Fruit fly (Drosophila melanogaster): ENCODE data around the gene CG31800.

Gene CG31800

DNA sequence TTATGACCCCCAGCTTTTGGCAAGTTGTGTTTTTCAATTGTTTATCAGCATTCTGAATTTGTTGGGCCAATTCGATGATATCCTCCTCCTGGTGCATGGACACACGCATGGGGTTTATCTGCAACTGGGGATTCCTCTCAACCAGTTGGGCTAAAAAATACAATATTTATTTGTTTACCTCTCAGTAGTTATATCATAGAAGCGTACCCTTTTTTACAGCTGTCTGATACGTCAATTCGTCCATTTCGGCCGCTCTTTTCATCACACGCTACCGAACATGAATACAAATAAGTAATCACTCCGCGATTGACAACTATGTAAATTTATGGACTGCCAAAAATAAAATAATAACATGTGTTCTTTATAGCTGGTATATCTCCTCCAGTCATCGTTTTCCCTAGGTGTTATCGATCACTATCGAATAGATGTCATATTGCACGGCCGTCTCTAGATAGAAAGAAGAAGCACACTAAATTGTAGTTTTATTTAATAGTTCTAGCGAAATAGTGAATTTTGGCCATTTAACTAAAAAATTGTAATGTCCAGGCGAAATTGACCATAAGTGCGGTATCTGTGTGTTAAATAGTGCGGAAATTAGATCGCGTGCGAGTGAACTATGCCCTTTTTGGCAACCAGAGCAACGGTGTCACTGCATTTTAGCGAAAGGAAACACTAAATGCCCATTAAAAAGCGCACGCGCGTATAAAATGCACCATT is at the start of gene CG31800, which contains the start of gene mib2:
Gene CG31800, minus strand, starts transcription at position 364 of the 717 bp plus-strand sequence.
Gene mib2, plus strand, starts transcription at position 232 of the 717 bp plus-strand sequence.
- TF ChIP-seq psq (optimal IDR thresholded peaks at IDR 0.05) = no peak
- TF ChIP-seq EcR (GFP tag; optimal IDR thresholded peaks at IDR 0.05) = no peak
- TF ChIP-seq usp (GFP tag; optimal IDR thresholded peaks at IDR 0.05) = no peak
- TF ChIP-seq pan (optimal IDR thresholded peaks at IDR 0.05) = no peak
- no peak for TF ChIP-seq CG8478 (optimal IDR thresholded peaks at IDR 0.05)
- no peak for TF ChIP-seq Dll (optimal IDR thresholded peaks at IDR 0.05)

DNA sequence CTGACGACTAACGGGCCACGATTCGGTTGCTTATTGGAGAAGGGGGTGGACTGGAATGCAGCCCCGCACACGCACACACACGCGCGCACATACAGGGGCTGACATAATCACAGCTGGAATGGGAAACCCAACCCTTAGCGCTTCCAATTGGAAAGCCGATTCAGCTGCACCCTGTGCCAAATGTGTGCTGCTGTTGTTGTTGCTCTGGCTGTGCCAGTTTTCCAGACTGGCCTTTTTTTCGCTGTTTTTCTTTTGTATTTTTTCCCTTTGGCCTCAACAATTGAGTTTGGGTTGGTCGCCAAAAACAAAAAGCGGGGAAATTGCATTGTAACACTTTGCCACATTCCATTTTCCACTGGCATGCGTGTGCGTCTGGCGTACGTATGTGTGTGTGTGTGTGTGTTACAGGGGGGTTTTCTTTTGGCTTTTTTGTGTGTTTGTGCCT is 49.0 kb upstream of the CG31800 start:
- TF ChIP-seq EcR (GFP tag; optimal IDR thresholded peaks at IDR 0.05) (no peak), Dll (optimal IDR thresholded peaks at IDR 0.05) (no peak), CG8478 (optimal IDR thresholded peaks at IDR 0.05) (no peak), usp (GFP tag; optimal IDR thresholded peaks at IDR 0.05) (no peak), psq (optimal IDR thresholded peaks at IDR 0.05) (no peak), pan (optimal IDR thresholded peaks at IDR 0.05) (no peak)

DNA sequence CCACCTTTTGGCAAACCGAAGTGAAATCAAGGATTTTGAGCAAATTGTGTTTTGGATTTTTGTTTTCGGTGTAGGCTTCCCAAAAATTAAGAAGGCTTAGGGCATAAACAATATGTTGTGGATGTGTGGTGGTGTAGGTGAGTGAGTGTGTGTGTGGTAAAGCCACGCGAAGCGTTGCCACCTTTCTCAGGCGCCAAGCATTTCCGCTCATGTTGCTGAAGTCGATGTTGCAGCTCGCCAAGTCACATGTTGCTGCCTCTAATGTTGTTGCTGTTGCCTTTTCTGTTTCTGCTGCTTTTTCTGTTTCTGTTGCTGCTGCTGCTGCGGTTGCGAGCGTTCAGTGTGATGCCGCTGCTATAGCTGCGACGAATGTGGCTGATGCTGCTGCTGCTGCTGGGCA is 45.4 kb upstream of the CG31800 start:
- TF ChIP-seq CG8478 (optimal IDR thresholded peaks at IDR 0.05) (no peak), pan (optimal IDR thresholded peaks at IDR 0.05) (no peak), psq (optimal IDR thresholded peaks at IDR 0.05) (no peak), EcR (GFP tag; optimal IDR thresholded peaks at IDR 0.05) (no peak), Dll (optimal IDR thresholded peaks at IDR 0.05) (no peak), usp (GFP tag; optimal IDR thresholded peaks at IDR 0.05) (no peak)

DNA sequence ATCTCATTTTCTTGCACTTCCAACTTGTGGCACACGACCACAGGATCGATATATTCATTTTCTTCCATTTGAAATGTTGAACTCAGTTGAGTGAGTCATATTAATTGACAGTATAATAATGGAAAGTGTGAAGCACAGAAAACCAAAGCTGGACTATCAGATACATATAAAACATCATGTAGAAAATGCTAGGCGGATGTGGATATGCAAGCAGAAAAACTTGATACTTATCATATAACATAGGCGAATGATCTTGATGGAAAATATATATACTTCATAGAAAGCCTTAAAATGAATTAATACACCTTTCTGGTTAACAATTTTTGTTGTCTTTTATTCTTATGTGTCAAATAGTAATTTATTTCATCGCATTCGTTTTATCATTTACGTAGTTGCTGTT is 44.6 kb upstream of the CG31800 start, which contains the start of gene CG10700:
Gene CG10700, minus strand, starts transcription at position 101 of the 400 bp plus-strand sequence.
- TF ChIP-seq usp (GFP tag; optimal IDR thresholded peaks at IDR 0.05) = no peak
- TF ChIP-seq CG8478 (optimal IDR thresholded peaks at IDR 0.05) = no peak
- no peak for TF ChIP-seq Dll (optimal IDR thresholded peaks at IDR 0.05)
- TF ChIP-seq EcR (GFP tag; optimal IDR thresholded peaks at IDR 0.05) = no peak
- TF ChIP-seq pan (optimal IDR thresholded peaks at IDR 0.05) = no peak
- no peak for TF ChIP-seq psq (optimal IDR thresholded peaks at IDR 0.05)

DNA sequence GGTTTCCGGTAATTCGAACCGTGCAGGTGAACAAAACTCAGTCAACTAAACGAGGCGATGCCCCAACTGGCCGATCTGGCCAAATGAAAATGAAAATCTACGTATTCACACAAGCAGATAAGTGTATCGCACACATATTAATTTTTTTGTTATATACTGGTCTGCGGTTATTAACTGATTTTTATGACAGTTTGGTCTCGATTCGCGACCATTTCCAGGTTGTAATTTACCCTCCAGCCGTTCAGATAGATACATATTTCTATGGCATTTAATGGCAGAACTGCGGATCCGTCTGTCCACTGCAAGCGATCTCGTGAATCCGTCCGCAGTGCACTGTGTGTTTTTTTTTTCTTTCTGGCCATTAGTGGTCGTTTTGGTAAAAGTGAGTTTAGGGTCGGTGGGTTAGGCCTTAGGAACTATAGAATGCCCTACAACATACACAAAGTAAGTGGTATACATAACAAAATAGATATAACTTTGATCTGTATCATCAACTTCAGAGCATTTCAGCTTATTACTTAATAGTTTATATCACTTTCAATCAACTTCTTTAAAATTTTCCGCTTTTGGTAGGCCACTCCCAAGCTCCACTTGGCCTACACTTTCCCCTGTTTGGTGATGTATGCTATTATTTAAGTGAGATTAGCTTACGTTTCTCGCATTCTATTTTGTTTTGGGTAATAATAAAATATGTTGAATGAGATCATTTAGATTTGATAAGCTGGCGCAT is 39.9 kb upstream of the CG31800 start, which contains the start of gene CG17572:
Gene CG17572, minus strand, starts transcription at position 51 of the 730 bp plus-strand sequence.
- no peak for TF ChIP-seq EcR (GFP tag; optimal IDR thresholded peaks at IDR 0.05)
- no peak for TF ChIP-seq Dll (optimal IDR thresholded peaks at IDR 0.05)
- TF ChIP-seq pan (optimal IDR thresholded peaks at IDR 0.05) = no peak
- TF ChIP-seq psq (optimal IDR thresholded peaks at IDR 0.05) = no peak
- TF ChIP-seq CG8478 (optimal IDR thresholded peaks at IDR 0.05) = no peak
- no peak for TF ChIP-seq usp (GFP tag; optimal IDR thresholded peaks at IDR 0.05)

DNA sequence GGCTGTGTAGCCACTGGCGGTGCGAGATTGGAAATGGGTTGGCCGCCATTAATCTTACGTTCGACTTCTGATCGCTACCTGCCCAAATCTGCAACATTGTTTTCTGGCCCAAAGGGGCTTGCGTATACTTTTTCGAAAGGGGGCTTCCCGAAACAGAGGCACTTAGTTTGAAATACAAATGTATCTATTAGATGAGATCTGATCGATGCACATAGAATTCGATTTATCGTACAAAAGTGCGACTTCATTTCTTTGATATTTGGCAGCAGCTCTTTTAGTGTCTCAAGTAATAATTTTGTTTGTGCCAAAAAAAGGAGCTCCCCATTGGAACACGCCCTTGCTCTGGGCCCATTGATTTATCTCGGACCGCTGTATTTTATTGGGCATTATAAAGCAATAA is 37.3 kb upstream of the CG31800 start:
- TF ChIP-seq usp (GFP tag; optimal IDR thresholded peaks at IDR 0.05) (no peak), psq (optimal IDR thresholded peaks at IDR 0.05) (no peak), Dll (optimal IDR thresholded peaks at IDR 0.05) (no peak), CG8478 (optimal IDR thresholded peaks at IDR 0.05) (no peak), pan (optimal IDR thresholded peaks at IDR 0.05) (no peak), EcR (GFP tag; optimal IDR thresholded peaks at IDR 0.05) (no peak)

DNA sequence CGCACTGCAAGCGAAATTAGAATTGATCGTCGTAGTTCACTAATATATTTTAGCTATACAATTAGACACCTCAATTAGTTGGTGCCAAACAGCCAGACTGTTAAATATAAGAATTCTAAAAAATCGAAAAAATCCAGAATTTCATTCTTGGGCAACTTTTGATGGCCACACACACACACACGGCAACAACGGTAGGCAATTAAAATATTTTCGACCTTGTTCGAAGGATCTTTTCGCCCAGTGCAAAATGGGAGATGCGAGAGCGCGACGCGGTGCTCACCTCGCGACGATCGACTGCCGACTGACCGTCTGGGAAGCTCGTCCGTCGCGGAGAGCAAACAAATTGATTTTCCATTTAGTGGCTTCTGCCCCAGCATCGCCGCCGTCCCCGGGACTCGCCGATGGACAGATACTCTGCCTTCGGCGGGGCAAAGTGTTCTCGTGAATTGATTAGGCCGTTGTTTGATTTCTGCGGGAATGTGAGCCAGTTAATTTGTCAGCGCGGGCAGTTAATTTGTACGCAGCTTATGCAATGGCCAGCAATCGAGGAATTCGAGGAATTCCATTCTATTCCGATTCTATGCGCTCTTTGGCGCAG is 35.3 kb upstream of the CG31800 start, which contains the start of gene CG10702:
Gene CG10702, minus strand, starts transcription at position 304 of the 598 bp plus-strand sequence.
- TF ChIP-seq Dll (optimal IDR thresholded peaks at IDR 0.05) (no peak), usp (GFP tag; optimal IDR thresholded peaks at IDR 0.05) (no peak), EcR (GFP tag; optimal IDR thresholded peaks at IDR 0.05) (no peak), CG8478 (optimal IDR thresholded peaks at IDR 0.05) (no peak), pan (optimal IDR thresholded peaks at IDR 0.05) (no peak)

DNA sequence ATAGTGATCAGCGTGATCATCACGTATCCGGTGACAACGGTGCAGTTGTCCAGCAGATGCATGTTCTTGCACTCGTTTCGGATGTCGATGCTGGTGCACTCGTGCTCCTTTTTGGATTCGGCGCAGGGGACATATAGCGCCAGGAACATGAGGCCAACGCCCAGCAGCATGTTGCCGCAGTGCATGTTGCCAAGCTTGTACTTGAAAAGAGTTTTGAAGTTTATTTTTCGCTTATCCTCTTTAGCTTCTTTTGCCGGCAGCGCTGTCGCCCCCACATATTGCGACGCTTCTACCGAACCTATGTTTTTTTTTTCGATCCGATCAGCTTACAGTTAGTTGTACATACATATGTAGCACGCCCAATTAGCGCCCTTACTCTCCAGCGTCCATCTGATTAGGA is 34.0 kb upstream of the CG31800 start:
- TF ChIP-seq psq (optimal IDR thresholded peaks at IDR 0.05) = no peak
- no peak for TF ChIP-seq EcR (GFP tag; optimal IDR thresholded peaks at IDR 0.05)

DNA sequence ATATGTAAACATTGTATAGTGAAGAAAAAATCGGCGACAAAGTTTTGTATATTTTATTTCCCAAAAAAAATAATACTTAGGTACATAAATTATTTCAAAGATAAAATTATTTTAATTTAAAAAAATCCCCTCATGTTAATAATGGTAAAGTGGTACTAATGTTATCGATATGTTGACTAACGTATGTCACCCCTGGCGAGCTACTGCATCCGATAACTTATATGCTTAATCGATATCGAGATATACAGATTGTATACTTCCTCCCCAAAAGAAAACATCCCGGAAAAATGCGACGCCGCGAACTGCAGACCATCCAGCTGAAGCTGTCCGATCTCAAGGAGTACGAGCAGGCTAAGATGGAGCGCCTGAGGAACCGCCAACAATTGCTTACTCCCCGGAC is 30.3 kb upstream of the CG31800 start, which contains the start of gene CG17343:
Gene CG17343, plus strand, starts transcription at position 224 of the 400 bp plus-strand sequence.
- no peak for TF ChIP-seq pan (optimal IDR thresholded peaks at IDR 0.05)
- no peak for TF ChIP-seq EcR (GFP tag; optimal IDR thresholded peaks at IDR 0.05)
- no peak for TF ChIP-seq Dll (optimal IDR thresholded peaks at IDR 0.05)
- TF ChIP-seq CG8478 (optimal IDR thresholded peaks at IDR 0.05) = no peak
- no peak for TF ChIP-seq usp (GFP tag; optimal IDR thresholded peaks at IDR 0.05)
- TF ChIP-seq psq (optimal IDR thresholded peaks at IDR 0.05) = no peak

DNA sequence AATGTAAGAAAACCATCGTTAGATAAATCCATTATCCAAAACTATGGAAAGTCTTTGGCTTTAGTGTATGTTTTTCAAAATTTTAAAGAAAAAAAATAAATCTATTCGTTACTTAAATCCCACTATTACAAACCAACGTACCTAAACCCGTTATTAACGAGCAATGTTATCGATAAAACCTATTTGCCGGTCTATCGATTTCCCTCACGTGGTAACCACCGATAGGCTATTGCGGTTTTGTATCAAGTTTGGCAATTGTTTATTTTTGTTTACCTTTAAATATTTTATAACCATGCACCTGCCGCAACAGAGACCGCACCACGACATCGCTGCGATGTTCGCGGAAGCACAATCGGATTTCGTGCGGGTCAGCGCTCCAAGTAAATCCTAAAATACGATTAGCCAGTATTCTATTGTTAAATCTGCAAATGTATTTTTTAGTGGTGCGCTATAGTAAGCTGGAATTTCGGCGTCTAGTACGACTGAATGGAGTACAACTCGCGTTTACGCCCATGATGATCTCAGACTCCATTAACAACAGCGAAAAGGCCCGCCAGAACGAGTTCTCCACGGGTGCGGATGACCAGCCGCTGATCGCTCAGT is 28.8 kb upstream of the CG31800 start, which contains the start of gene Dus4:
Gene Dus4, plus strand, starts transcription at position 206 of the 603 bp plus-strand sequence.
- no peak for TF ChIP-seq Dll (optimal IDR thresholded peaks at IDR 0.05)
- TF ChIP-seq usp (GFP tag; optimal IDR thresholded peaks at IDR 0.05) = no peak
- TF ChIP-seq pan (optimal IDR thresholded peaks at IDR 0.05) = no peak
- TF ChIP-seq EcR (GFP tag; optimal IDR thresholded peaks at IDR 0.05) = no peak
- TF ChIP-seq psq (optimal IDR thresholded peaks at IDR 0.05) = no peak
- no peak for TF ChIP-seq CG8478 (optimal IDR thresholded peaks at IDR 0.05)

DNA sequence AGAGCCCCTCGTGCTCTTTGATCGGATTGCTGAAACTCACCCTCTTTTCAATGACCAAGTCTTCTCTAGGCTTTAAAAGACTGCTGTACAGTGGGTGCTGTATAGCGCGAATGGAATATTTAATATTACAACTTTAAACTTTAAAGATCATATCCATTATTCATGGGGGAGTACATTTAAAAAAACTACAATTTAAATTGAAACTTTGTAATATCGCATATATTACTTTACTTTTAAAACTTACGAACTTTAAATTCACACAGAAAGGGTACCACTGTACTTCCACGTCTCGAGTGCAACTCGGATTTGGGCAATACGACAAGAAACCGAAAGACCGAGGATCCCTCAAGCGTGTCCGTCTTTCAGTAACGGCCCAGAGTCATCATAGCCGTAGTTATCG is 24.5 kb upstream of the CG31800 start, which contains the start of gene Phlpp:
Gene Phlpp, plus strand, starts transcription at position 214 of the 400 bp plus-strand sequence.
- TF ChIP-seq usp (GFP tag; optimal IDR thresholded peaks at IDR 0.05) (no peak), psq (optimal IDR thresholded peaks at IDR 0.05) (no peak), EcR (GFP tag; optimal IDR thresholded peaks at IDR 0.05) (no peak), Dll (optimal IDR thresholded peaks at IDR 0.05) (no peak), pan (optimal IDR thresholded peaks at IDR 0.05) (no peak), CG8478 (optimal IDR thresholded peaks at IDR 0.05) (no peak)
